Worm (Caenorhabditis elegans): ENCODE measurements around the gene mrp-1.
A peak's percentile ranks its signal among the peaks of the same experiment; 100 is the strongest.

The mrp-1 gene

ce11 chrX:573270-573669 lies 14.4 kb downstream of the mrp-1 start (continued):
- TF ChIP-seq skn-1 (tag; optimal IDR thresholded peaks at IDR 0.05) (peak; percentile 99), nhr-77 (tag; optimal IDR thresholded peaks at IDR 0.05) (peak; percentile 71), sptf-1 (tag; optimal IDR thresholded peaks at IDR 0.05) (no peak), nhr-20 (tag; optimal IDR thresholded peaks at IDR 0.05) (peak; percentile 51), C16A3.4 (tag; optimal IDR thresholded peaks at IDR 0.05) (peak; percentile 11), efl-1 (optimal IDR thresholded peaks at IDR 0.05) (peak; percentile 22 to 63), efl-1 (GFP tag; optimal IDR thresholded peaks at IDR 0.05 in 1 of 2) (peak in 1 of 2 experiments; percentile 29), lsy-2 (tag; optimal IDR thresholded peaks at IDR 0.05) (peak in 1 of 2 experiments; percentile 71), nhr-85 (tag) (peak; percentile 72), nhr-19 (GFP tag; conservative IDR thresholded peaks at IDR 0.05) (peak; percentile 17; the same call in 1 of the 2 replicates), fkh-4 (tag; optimal IDR thresholded peaks at IDR 0.05; ENCODE audit: borderline replicate concordance) (no peak), F16B12.6 (tag; optimal IDR thresholded peaks at IDR 0.05) (peak; percentile 5), alr-1 (tag; optimal IDR thresholded peaks at IDR 0.05; ENCODE audit: borderline replicate concordance) (no peak), ets-5 (GFP tag; IDR thresholded peaks at IDR 0.05) (no peak), nhr-47 (tag; optimal IDR thresholded peaks at IDR 0.05) (peak; percentile 69), irx-1 (tag; optimal IDR thresholded peaks at IDR 0.05) (peak; percentile 43), mep-1 (tag; optimal IDR thresholded peaks at IDR 0.05) (peak; percentile 59), snu-23 (GFP tag; optimal IDR thresholded peaks at IDR 0.05) (peak; percentile 64), ama-1 (optimal IDR thresholded peaks at IDR 0.05) (no peak), ceh-82 (tag; optimal IDR thresholded peaks at IDR 0.05) (peak; percentile 69 to 87 (median 87))

ce11 chrX:572601-573000 lies 15.1 kb downstream of the mrp-1 start, which contains the start of gene mrp-2:
TSS of gene mrp-2 (minus strand) at chrX:572701.
- TF ChIP-seq efl-1 (optimal IDR thresholded peaks at IDR 0.05) (no peak), efl-1 (GFP tag; optimal IDR thresholded peaks at IDR 0.05 in 1 of 2) (peak in 1 of 2 experiments; percentile 53), tbx-2 (tag; optimal IDR thresholded peaks at IDR 0.05) (no peak)

ce11 chrX:571367-571766 lies 16.3 kb downstream of the mrp-1 start:
- no peak for TF ChIP-seq pqm-1 (tag; optimal IDR thresholded peaks at IDR 0.05)
- peak; percentile 42 for TF ChIP-seq snpc-4 (tag; optimal IDR thresholded peaks at IDR 0.05)

ce11 chrX:557857-558256 lies 29.8 kb downstream of the mrp-1 start, which contains the start of gene nas-38:
TSS of gene nas-38 (plus strand) at chrX:558157.
- TF ChIP-seq ets-5 (GFP tag; IDR thresholded peaks at IDR 0.05), result no peak
- no peak for TF ChIP-seq elt-2 (tag; optimal IDR thresholded peaks at IDR 0.05)
- no peak for TF ChIP-seq hlh-17 (GFP tag; optimal IDR thresholded peaks at IDR 0.05; ENCODE audit: borderline replicate concordance)
- TF ChIP-seq fkh-8 (tag; optimal IDR thresholded peaks at IDR 0.05), result no peak
- no peak for TF ChIP-seq dpl-1 (GFP tag; optimal IDR thresholded peaks at IDR 0.05)
- no peak for TF ChIP-seq F16B12.6 (tag; optimal IDR thresholded peaks at IDR 0.05)
- TF ChIP-seq tlp-1 (tag; optimal IDR thresholded peaks at IDR 0.05), result no peak
- TF ChIP-seq hpl-2 (GFP tag; optimal IDR thresholded peaks at IDR 0.05), result no peak
- TF ChIP-seq lin-15B (tag; optimal IDR thresholded peaks at IDR 0.05), result no peak
- no peak for TF ChIP-seq nhr-47 (tag; optimal IDR thresholded peaks at IDR 0.05)
- no peak for TF ChIP-seq ztf-11 (tag; optimal IDR thresholded peaks at IDR 0.05)
- TF ChIP-seq pag-3 (tag; optimal IDR thresholded peaks at IDR 0.05; ENCODE audit: borderline replicate concordance, insufficient read depth), result no peak
- TF ChIP-seq blmp-1 (tag; optimal IDR thresholded peaks at IDR 0.05), result no peak
- no peak for TF ChIP-seq mep-1 (tag; optimal IDR thresholded peaks at IDR 0.05)
- no peak for TF ChIP-seq skn-1 (tag; optimal IDR thresholded peaks at IDR 0.05)
- no peak for TF ChIP-seq nhr-11 (tag; optimal IDR thresholded peaks at IDR 0.05)
- TF ChIP-seq nhr-71 (tag; optimal IDR thresholded peaks at IDR 0.05), result no peak

ce11 chrX:557195-557594 lies 30.5 kb downstream of the mrp-1 start, which contains the start of gene hlh-19:
TSS of gene hlh-19 (minus strand) at chrX:557295.
- no peak for TF ChIP-seq alr-1 (tag; optimal IDR thresholded peaks at IDR 0.05; ENCODE audit: borderline replicate concordance)
- no peak for TF ChIP-seq sox-4 (tag; optimal IDR thresholded peaks at IDR 0.05)
- no peak for TF ChIP-seq ceh-8 (GFP tag; optimal IDR thresholded peaks at IDR 0.05)
- no peak for TF ChIP-seq hlh-17 (GFP tag; optimal IDR thresholded peaks at IDR 0.05; ENCODE audit: borderline replicate concordance)
- no peak for TF ChIP-seq egl-13 (tag; optimal IDR thresholded peaks at IDR 0.05)
- no peak for TF ChIP-seq hlh-4 (tag; optimal IDR thresholded peaks at IDR 0.05)
- no peak for TF ChIP-seq fkh-10 (GFP tag; optimal IDR thresholded peaks at IDR 0.05)
- no peak for TF ChIP-seq skn-1 (tag; optimal IDR thresholded peaks at IDR 0.05)
- no peak for TF ChIP-seq aha-1 (tag; optimal IDR thresholded peaks at IDR 0.05)
- no peak for TF ChIP-seq irx-1 (tag; optimal IDR thresholded peaks at IDR 0.05)
- no peak for TF ChIP-seq unc-62 (GFP tag; optimal IDR thresholded peaks at IDR 0.05)
- no peak for TF ChIP-seq ceh-88 (GFP tag; IDR thresholded peaks at IDR 0.05)
- no peak for TF ChIP-seq zip-4 (GFP tag; optimal IDR thresholded peaks at IDR 0.05)
- no peak for TF ChIP-seq egl-27 (tag; optimal IDR thresholded peaks at IDR 0.05)
- no peak for TF ChIP-seq ceh-90 (tag; optimal IDR thresholded peaks at IDR 0.05)

Data from whole organism, L1 larva.